Worm (Caenorhabditis elegans) whole organism, mixed stage, embryonic: Measurements from ENCODE around the gene srh-269.

Experiments used
- nhr-12 ChIP-seq: fragments of 150-350 bp; optimal IDR thresholded peaks from 2 replicates; lab custom pipeline; 2014; ENCODE audit warnings: missing biosample characterization, missing genetic modification characterization
- nhr-237 ChIP-seq: fragments of 150-350 bp; optimal IDR thresholded peaks from 2 replicates; lab custom pipeline; 2014; ENCODE audit warnings: missing biosample characterization, missing genetic modification characterization

DNA sequence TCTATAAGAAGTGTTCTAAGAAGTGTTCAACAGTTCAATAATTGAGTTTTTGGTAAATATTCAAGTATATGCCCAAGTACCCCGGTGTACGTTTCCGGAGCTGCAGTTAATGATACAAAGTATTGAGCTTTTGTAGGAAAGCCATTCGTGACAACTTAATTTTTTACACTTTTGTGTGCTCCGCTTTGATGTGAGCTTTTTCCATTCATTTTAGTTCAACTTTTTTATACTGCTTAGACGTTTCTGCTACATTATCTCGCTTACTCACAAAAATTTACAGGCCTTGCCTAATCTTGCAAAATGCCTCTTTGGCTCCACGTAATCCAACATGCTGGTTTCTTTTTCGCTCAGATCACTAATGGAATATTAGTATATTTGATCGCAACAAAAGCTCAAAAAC lies 15.9 kb downstream of the srh-269 start, which contains the start of gene str-151:
- no peak for TF ChIP-seq nhr-12 (tag; lab: Kevin White, UChicago)
- TF ChIP-seq nhr-237 (tag; lab: Kevin White, UChicago) = no peak
